Worm (Caenorhabditis elegans) whole organism, young adult: ENCODE results near the gene atg-2.

Source experiments
- B0261.1 ChIP-seq: sonication (generic microtip); optimal IDR thresholded peaks from 2 replicates; lab custom pipeline; 2016; ENCODE audit warnings: mild to moderate bottlenecking, missing genetic modification characterization, moderate library complexity, missing compliant biosample characterization
- F37B4.10 ChIP-seq: fragments of 200-800 bp; sonication (Bioruptor generic); IDR thresholded peaks from 2 replicates; pipeline ENCODE4 v1.3.6; 2022; ENCODE audit warnings: missing genetic modification characterization, missing compliant biosample characterization
- F55B11.4 ChIP-seq: sonication (generic microtip); optimal IDR thresholded peaks from 2 replicates; lab custom pipeline; 2016; ENCODE audit warnings: missing compliant biosample characterization, missing genetic modification characterization, borderline replicate concordance; ENCODE audit not compliant: insufficient read depth
- K11D2.4 ChIP-seq: fragments of 200-800 bp; sonication (Bioruptor generic); IDR thresholded peaks from 2 replicates; pipeline ENCODE4 v1.3.6; 2022; ENCODE audit warnings: missing genetic modification reagents, missing genetic modification characterization, missing compliant biosample characterization
- K12H6.12 ChIP-seq: fragments of 200-800 bp; sonication (Bioruptor generic); optimal IDR thresholded peaks from 2 replicates; lab custom pipeline; 2018; ENCODE audit warnings: mild to moderate bottlenecking, missing genetic modification characterization, missing compliant biosample characterization
- ZK185.1 ChIP-seq: sonication (generic microtip); optimal IDR thresholded peaks from 2 replicates; lab custom pipeline; 2016; ENCODE audit warnings: mild to moderate bottlenecking, missing genetic modification characterization, missing compliant biosample characterization; ENCODE audit not compliant: poor library complexity, severe bottlenecking
- aptf-2 ChIP-seq: fragments of 200-800 bp; sonication (Bioruptor generic); conservative IDR thresholded peaks from 2 replicates; pipeline ENCODE4 v1.3.6; 2022; ENCODE audit warnings: missing genetic modification reagents, missing genetic modification characterization, missing compliant biosample characterization
- aptf-3 ChIP-seq: fragments of 200-800 bp; sonication (Bioruptor generic); IDR thresholded peaks from 2 replicates; pipeline ENCODE4 v1.3.6; 2022; ENCODE audit warnings: missing genetic modification characterization, missing compliant biosample characterization
- atf-7 ChIP-seq: sonication (generic microtip); optimal IDR thresholded peaks from 2 replicates; lab custom pipeline; 2017; ENCODE audit warnings: mild to moderate bottlenecking, missing genetic modification characterization, missing compliant biosample characterization
- athp-1 ChIP-seq: sonication (generic microtip); optimal IDR thresholded peaks from 2 replicates; lab custom pipeline; 2017; ENCODE audit warnings: mild to moderate bottlenecking, missing genetic modification characterization, missing compliant biosample characterization
- bed-2 ChIP-seq: fragments of 200-800 bp; sonication (Bioruptor generic); IDR thresholded peaks from 2 replicates; pipeline ENCODE4 v1.3.6; 2022; ENCODE audit warnings: missing genetic modification reagents, missing genetic modification characterization, missing compliant biosample characterization
- cebp-1 ChIP-seq, 2 experiments: fragments of 200-800 bp in 1 of 2; sonication (Bioruptor generic) in 1 of 2; sonication (generic microtip) in 1 of 2; IDR thresholded peaks in 1 of 2; optimal IDR thresholded peaks in 1 of 2; 2 replicates each; pipeline versions ENCODE4 v1.3.6 to Lab custom; 2017 to 2022; ENCODE audit warnings: missing compliant biosample characterization in 2 of 2, missing genetic modification characterization in 2 of 2, mild to moderate bottlenecking in 1 of 2, missing genetic modification reagents in 1 of 2, moderate library complexity in 1 of 2
- die-1 ChIP-seq: sonication (generic microtip); optimal IDR thresholded peaks from 2 replicates; lab custom pipeline; 2016; ENCODE audit warnings: missing genotype, mild to moderate bottlenecking, missing genetic modification characterization, missing compliant biosample characterization
- dpff-1 ChIP-seq: sonication (generic microtip); optimal IDR thresholded peaks from 2 replicates; lab custom pipeline; 2017; ENCODE audit warnings: mild to moderate bottlenecking, missing genetic modification characterization, missing compliant biosample characterization
- dpl-1 ChIP-seq: fragments of 150-350 bp; optimal IDR thresholded peaks from 2 replicates; lab custom pipeline; 2014; ENCODE audit warnings: missing biosample characterization, missing genetic modification reagents, missing genetic modification characterization
- ets-4 ChIP-seq: fragments of 200-800 bp; sonication (Bioruptor generic); optimal IDR thresholded peaks from 2 replicates; lab custom pipeline; 2018; ENCODE audit warnings: mild to moderate bottlenecking, missing genetic modification characterization, missing compliant biosample characterization
- fkh-3 ChIP-seq: sonication (generic microtip); optimal IDR thresholded peaks from 2 replicates; lab custom pipeline; 2016; ENCODE audit warnings: mild to moderate bottlenecking, missing genetic modification characterization, missing compliant biosample characterization
- hmg-1.2 ChIP-seq: fragments of 200-800 bp; sonication (Bioruptor generic); IDR thresholded peaks from 2 replicates; pipeline ENCODE4 v1.3.6; 2022; ENCODE audit warnings: missing genetic modification reagents, missing genetic modification characterization, missing compliant biosample characterization
- hsf-1 ChIP-seq: fragments of 200-800 bp; sonication (Bioruptor generic); IDR thresholded peaks from 2 replicates; pipeline ENCODE4 v1.3.6; 2022; ENCODE audit warnings: missing genetic modification reagents, missing genetic modification characterization, missing compliant biosample characterization
- lag-1 ChIP-seq: fragments of 200-800 bp; sonication (Bioruptor generic); IDR thresholded peaks from 2 replicates; pipeline ENCODE4 v1.3.6; 2022; ENCODE audit warnings: missing genetic modification reagents, missing genetic modification characterization, missing compliant biosample characterization
- let-607 ChIP-seq, 2 experiments: fragments of 200-800 bp in 1 of 2; sonication (Bioruptor generic) in 1 of 2; sonication (generic microtip) in 1 of 2; optimal IDR thresholded peaks; 2 replicates each; lab custom pipeline; 2016 to 2018; ENCODE audit warnings: mild to moderate bottlenecking in 2 of 2, missing compliant biosample characterization in 2 of 2, missing genetic modification characterization in 2 of 2, moderate library complexity in 2 of 2, missing genotype in 1 of 2
- lin-35 ChIP-seq, 3 experiments: fragments of 150-350 bp in 2 of 3; sonication (generic microtip) in 1 of 3; optimal IDR thresholded peaks; 2 replicates each; lab custom pipeline; 2014 to 2018; ENCODE audit warnings: missing biosample characterization in 3 of 3, missing genetic modification characterization in 3 of 3, missing genetic modification reagents in 3 of 3
- lin-40 ChIP-seq: sonication (generic microtip); optimal IDR thresholded peaks from 2 replicates; lab custom pipeline; 2016; ENCODE audit warnings: missing genetic modification characterization, mild to moderate bottlenecking, missing compliant biosample characterization, missing genotype, missing genetic modification reagents
- lsl-1 ChIP-seq: fragments of 200-800 bp; sonication (Bioruptor generic); optimal IDR thresholded peaks from 2 replicates; lab custom pipeline; 2018; ENCODE audit warnings: mild to moderate bottlenecking, missing genetic modification characterization, moderate library complexity, missing compliant biosample characterization
- madf-10 ChIP-seq: sonication (generic microtip); optimal IDR thresholded peaks from 2 replicates; lab custom pipeline; 2016; ENCODE audit warnings: mild to moderate bottlenecking, missing genetic modification characterization, missing compliant biosample characterization
- madf-6 ChIP-seq: fragments of 200-800 bp; sonication (Bioruptor generic); IDR thresholded peaks from 2 replicates; pipeline ENCODE4 v1.3.6; 2022; ENCODE audit warnings: missing genetic modification reagents, missing genetic modification characterization, missing compliant biosample characterization
- mxl-1 ChIP-seq: sonication (generic microtip); optimal IDR thresholded peaks from 2 replicates; lab custom pipeline; 2016; ENCODE audit warnings: missing genetic modification characterization, missing compliant biosample characterization
- nhr-179 ChIP-seq: sonication (generic microtip); optimal IDR thresholded peaks from 2 replicates; lab custom pipeline; 2016; ENCODE audit warnings: mild to moderate bottlenecking, missing genetic modification characterization, missing compliant biosample characterization
- nhr-80 ChIP-seq: sonication (generic microtip); optimal IDR thresholded peaks from 2 replicates; lab custom pipeline; 2016; ENCODE audit warnings: missing genetic modification characterization, missing compliant biosample characterization
- nhr-90 ChIP-seq: sonication (generic microtip); optimal IDR thresholded peaks from 2 replicates; lab custom pipeline; 2016; ENCODE audit warnings: missing genotype, mild to moderate bottlenecking, missing genetic modification characterization, missing compliant biosample characterization
- pha-4 ChIP-seq: fragments of 150-350 bp; sonication (generic microtip); optimal IDR thresholded peaks from 2 replicates; lab custom pipeline; 2014; ENCODE audit warnings: missing biosample characterization, missing genetic modification reagents, missing genetic modification characterization
- snpc-4 ChIP-seq, 5 experiments: fragments of 150-350 bp in 1 of 5; sonication (generic microtip) in 4 of 5; optimal IDR thresholded peaks; 2 replicates each; lab custom pipeline; 2014 to 2018; ENCODE audit warnings: missing genetic modification characterization in 5 of 5, missing biosample characterization in 3 of 5, antibody characterized with exemption in 2 of 5, mild to moderate bottlenecking in 2 of 5, missing compliant biosample characterization in 2 of 5, missing genotype in 2 of 5, moderate library complexity in 2 of 5, missing genetic modification reagents in 1 of 5
- unc-62 ChIP-seq: fragments of 150-350 bp; optimal IDR thresholded peaks from 2 replicates; lab custom pipeline; 2014; ENCODE audit warnings: missing biosample characterization, missing genetic modification reagents, missing genetic modification characterization
- ztf-3 ChIP-seq: fragments of 200-800 bp; sonication (Bioruptor generic); optimal IDR thresholded peaks from 2 replicates; lab custom pipeline; 2018; ENCODE audit warnings: mild to moderate bottlenecking, missing genetic modification characterization, missing compliant biosample characterization

The atg-2 gene

DNA sequence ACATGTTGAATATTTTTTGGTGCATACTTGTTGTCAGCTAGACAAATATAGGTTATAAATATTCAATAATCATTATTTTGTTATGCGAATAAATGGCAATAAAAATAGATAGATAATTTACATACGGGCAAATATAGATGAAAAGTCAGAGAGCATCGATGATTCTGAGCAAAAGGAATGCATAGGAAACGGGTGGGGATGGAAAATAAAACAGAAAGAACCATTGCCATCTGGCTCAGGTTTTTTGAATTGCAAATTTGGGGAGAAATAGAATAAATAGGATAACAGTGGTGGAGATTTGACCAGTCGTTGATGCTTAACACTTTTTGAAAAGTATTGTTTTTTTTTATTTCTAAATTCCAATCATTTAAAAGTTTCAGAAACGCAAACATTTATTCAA, 23.7 kb upstream of the atg-2 start, which contains the start of gene idpp-6:
Gene idpp-6, plus strand, starts transcription at position 301 of the 400 bp plus-strand sequence.
- TF ChIP-seq bed-2 (GFP tag; lab: Robert Waterston, UW) (no peak), B0261.1 (tag; lab: Kevin White, UChicago) (no peak), madf-6 (GFP tag; lab: Robert Waterston, UW) (no peak), hmg-1.2 (GFP tag; lab: Robert Waterston, UW) (no peak), ztf-3 (GFP tag; lab: Kevin White, UChicago) (no peak), die-1 (tag; lab: Kevin White, UChicago) (no peak), pha-4 (tag; lab: Kevin White, UChicago) (no peak), unc-62 (no peak), snpc-4 (GFP tag; optimal IDR thresholded peaks at IDR 0.05; lab: Kevin White, UChicago) (no peak), snpc-4 (tag; optimal IDR thresholded peaks at IDR 0.05; lab: Kevin White, UChicago) (no peak), F37B4.10 (GFP tag; lab: Robert Waterston, UW) (no peak), dpff-1 (tag; lab: Kevin White, UChicago) (no peak)

DNA sequence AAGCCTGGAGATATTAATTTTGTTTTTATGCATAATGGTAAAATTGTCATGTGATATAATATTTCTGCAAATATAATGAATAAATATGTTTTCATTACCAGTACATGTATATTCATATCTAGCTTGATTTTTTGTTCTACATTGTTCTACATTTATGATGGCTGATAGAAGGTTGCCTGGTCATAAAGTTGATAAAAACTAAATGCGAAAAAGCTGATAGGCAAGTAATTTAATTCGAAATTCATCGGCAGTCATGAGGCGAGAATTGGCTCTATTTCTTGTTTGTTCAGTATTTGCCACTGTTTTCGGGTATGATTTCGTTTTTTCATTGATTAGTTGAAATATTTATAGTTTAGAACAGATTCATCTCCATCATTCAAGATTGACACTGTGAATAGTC, 22.4 kb upstream of the atg-2 start, which contains the start of gene bgal-2:
Gene bgal-2, plus strand, starts transcription at position 231 of the 400 bp plus-strand sequence.
- TF ChIP-seq K12H6.12 (tag; lab: Kevin White, UChicago) (no peak), nhr-80 (tag; lab: Kevin White, UChicago) (peak; percentile 55)

DNA sequence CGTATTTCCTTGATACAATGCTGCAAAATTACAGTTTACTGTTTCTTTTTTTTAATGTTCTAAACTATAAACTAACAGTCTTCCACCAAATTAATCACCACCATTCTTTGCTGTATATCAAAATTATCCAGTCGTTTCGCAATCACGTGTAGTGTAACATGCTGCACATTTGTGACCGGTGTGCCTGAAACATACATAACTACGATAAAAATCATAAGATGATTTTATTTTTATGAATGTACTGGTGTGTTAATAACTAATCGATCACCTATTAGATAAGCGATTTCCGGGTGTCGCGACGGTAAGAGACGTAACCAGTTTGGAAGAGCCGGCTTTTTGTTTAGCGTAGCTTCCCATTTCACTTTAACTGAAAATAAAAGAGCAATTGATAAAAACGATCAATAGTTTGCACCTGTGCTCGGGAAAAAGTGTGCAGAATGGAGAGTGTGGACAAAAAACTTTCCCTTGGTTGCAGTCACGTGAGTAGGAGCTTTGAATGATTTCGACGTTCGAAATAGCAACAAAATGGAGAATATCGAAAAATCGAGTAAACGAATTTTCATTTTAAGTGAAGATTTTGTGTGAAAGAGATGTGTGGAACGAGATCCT, 17.5 kb upstream of the atg-2 start, which contains the start of gene sgca-1:
Gene sgca-1, minus strand, starts transcription at position 584 of the 609 bp plus-strand sequence.
- peak; percentile 10 for TF ChIP-seq atf-7 (tag; lab: Kevin White, UChicago)
- peak; percentile 78 for TF ChIP-seq nhr-80 (tag; lab: Kevin White, UChicago)
- no peak for TF ChIP-seq dpl-1 (GFP tag; lab: Kevin White, UChicago)
- 0 out of 2 replicates have a peak, but pooled peaks have one; percentile 10 for TF ChIP-seq cebp-1 (GFP tag; IDR thresholded peaks at IDR 0.05; lab: Robert Waterston, UW)
- TF ChIP-seq cebp-1 (tag; optimal IDR thresholded peaks at IDR 0.05; lab: Kevin White, UChicago): peak; percentile 74
- TF ChIP-seq aptf-2 (GFP tag; lab: Robert Waterston, UW): no peak
- peak; percentile 36 for TF ChIP-seq nhr-90
- no peak for TF ChIP-seq aptf-3 (GFP tag; lab: Robert Waterston, UW)
- TF ChIP-seq lag-1 (GFP tag; lab: Robert Waterston, UW): no peak
- peak; percentile 74 for TF ChIP-seq ets-4 (GFP tag; lab: Kevin White, UChicago)
- no peak for TF ChIP-seq F55B11.4 (tag; lab: Kevin White, UChicago)
- TF ChIP-seq athp-1 (tag; lab: Kevin White, UChicago): no peak

DNA sequence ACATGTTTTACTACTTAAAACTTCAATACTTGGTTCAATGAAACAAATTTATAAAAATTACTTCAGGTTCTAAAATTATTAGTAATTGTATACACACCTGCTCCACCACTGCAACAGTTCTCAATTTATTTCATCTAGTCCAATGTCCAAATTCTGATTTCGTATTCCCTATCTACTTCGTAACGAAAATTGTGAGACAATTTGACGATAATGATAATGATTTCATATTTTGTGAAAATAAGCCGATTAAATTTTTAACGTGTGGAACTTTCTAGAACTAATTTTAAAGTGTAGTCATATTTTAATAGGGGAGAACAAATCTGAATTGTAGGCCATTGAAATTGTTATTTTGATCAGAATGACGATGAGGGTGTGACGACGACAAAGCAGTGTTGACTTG, 16.1 kb upstream of the atg-2 start:
- TF ChIP-seq hsf-1 (GFP tag; lab: Robert Waterston, UW) (peak; percentile 50; the same call in 1 of the 2 replicates), nhr-179 (tag; lab: Kevin White, UChicago) (no peak)

DNA sequence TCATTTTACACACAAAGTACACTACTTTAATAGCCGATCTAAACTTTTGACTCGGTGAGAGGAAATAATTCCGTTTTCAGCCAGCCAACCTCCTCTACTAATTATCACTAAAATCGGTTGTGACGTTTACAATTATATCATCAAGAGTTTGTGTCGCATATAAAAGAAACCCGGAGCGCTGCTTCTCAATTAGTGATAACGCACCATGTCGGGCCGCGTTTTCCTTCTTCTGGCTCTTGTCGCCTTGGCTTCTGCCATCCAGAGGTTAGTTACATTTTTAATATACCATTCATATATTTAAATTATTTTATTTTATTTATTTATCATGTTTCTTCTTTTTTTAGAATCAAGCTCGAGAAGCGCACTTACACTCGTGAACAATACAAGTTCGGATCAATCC, 15.6 kb upstream of the atg-2 start, which contains the start of gene asp-3:
Gene asp-3, plus strand, starts transcription at position 79 of the 400 bp plus-strand sequence.
- no peak for TF ChIP-seq lsl-1 (GFP tag; lab: Kevin White, UChicago)
- TF ChIP-seq K11D2.4 (GFP tag; lab: Robert Waterston, UW): no peak
- TF ChIP-seq hsf-1 (GFP tag; lab: Robert Waterston, UW): no peak
- TF ChIP-seq fkh-3 (tag; lab: Kevin White, UChicago): no peak
- no peak for TF ChIP-seq cebp-1 (GFP tag; IDR thresholded peaks at IDR 0.05; lab: Robert Waterston, UW)
- no peak for TF ChIP-seq cebp-1 (tag; optimal IDR thresholded peaks at IDR 0.05; lab: Kevin White, UChicago)
- no peak for TF ChIP-seq ztf-3 (GFP tag; lab: Kevin White, UChicago)
- no peak for TF ChIP-seq lin-35 (GFP tag; optimal IDR thresholded peaks at IDR 0.05; lab: Kevin White, UChicago)
- no peak for TF ChIP-seq ZK185.1
- TF ChIP-seq hmg-1.2 (GFP tag; lab: Robert Waterston, UW): no peak
- no peak for TF ChIP-seq let-607 (tag; optimal IDR thresholded peaks at IDR 0.05; lab: Kevin White, UChicago)
- no peak for TF ChIP-seq F55B11.4 (tag; lab: Kevin White, UChicago)
- TF ChIP-seq lin-40 (tag; lab: Kevin White, UChicago): no peak
- TF ChIP-seq mxl-1 (tag; lab: Kevin White, UChicago): no peak
- TF ChIP-seq madf-10: no peak
